Worm (Caenorhabditis elegans) whole organism, L4/young adult: ENCODE measurements around the gene acp-5.

Experiments used
- W03F9.2 ChIP-seq: fragments of 150-350 bp; optimal IDR thresholded peaks from 2 replicates; lab custom pipeline; 2014; ENCODE audit warnings: missing biosample characterization, missing genetic modification characterization
- dao-5 ChIP-seq: sonication (generic microtip); optimal IDR thresholded peaks from 2 replicates; lab custom pipeline; 2016; ENCODE audit warnings: missing genotype, missing genetic modification characterization, moderate library complexity, missing compliant biosample characterization
- him-1 ChIP-seq: sonication (generic microtip); optimal IDR thresholded peaks from 2 replicates; lab custom pipeline; 2016; ENCODE audit warnings: missing genotype, missing genetic modification reagents, missing genetic modification characterization, missing compliant biosample characterization

The acp-5 gene

ce11 chrX:5810677-5811076, 18.6 kb upstream of the acp-5 start:
- TF ChIP-seq him-1 (tag; lab: Kevin White, UChicago): no peak
- no peak for TF ChIP-seq dao-5 (tag; lab: Kevin White, UChicago)
- no peak for TF ChIP-seq W03F9.2 (tag; lab: Kevin White, UChicago)

DNA sequence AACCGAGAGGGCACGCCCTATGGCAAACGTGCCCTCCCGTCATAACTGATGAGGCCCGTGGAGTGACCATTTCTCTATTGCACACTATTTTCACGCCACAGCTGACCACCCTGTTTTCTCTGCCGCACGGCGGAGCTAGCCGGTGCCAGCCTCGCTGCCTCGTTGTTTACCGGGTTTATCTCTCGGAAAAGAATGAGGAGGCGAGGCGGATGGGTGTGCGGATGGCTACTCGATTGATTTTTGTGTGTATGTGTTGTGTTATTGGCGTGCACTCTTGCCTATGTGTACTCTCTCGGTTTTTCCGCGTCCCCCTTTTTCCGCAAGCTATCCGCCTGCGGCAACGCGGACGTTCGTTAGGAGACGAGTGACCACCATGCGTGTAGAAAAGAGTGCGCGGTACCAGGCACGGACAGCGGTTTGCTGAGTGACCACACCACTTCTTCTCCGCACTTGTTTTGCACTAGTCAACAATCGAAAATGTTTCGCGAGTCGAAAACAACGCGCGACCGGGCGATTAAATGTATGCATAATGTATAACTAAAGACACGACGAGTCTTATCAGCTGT, 17.2 kb upstream of the acp-5 start:
- TF ChIP-seq W03F9.2 (tag; lab: Kevin White, UChicago) (no peak), dao-5 (tag; lab: Kevin White, UChicago) (no peak), him-1 (tag; lab: Kevin White, UChicago) (no peak)

DNA sequence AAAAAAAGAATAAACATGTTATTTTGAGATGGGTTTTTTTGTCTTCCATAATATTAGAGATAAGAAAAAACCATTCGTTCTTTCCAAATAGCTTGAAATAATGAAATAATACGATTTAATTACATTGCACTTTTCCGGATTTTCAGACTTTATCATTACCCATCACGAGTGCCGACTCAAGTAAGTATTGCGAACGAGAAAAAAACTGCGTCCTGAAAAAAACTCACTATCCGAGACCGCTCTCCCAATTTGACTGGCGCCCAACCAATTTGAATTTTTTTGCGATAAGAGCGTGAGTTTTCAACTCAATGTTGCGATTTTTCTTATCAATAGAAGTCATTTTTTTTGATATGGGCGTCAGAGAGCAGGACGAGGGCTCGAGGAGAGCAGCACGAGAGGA, 16.2 kb upstream of the acp-5 start:
- TF ChIP-seq dao-5 (tag; lab: Kevin White, UChicago) (no peak), him-1 (tag; lab: Kevin White, UChicago) (no peak), W03F9.2 (tag; lab: Kevin White, UChicago) (no peak)

DNA sequence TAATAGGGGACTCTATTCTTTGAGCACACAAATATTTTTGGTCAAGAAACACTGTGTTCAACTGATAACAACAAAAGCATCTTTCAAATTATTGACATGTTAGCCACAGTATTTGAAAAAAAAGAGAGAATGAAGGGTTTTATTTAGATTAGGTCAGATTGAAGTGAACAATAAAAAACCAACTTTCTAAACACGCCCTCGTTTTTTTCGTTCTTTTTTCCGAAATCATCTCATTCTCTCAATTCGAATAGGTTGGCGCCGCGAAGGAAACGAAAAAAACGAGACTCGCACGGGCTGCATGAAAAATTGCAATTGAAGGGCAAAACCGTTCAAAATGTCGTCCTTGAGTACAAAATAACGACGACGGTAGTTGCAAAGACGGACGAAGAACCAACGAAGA, 14.9 kb upstream of the acp-5 start:
- TF ChIP-seq W03F9.2 (tag; lab: Kevin White, UChicago) (no peak), dao-5 (tag; lab: Kevin White, UChicago) (no peak), him-1 (tag; lab: Kevin White, UChicago) (no peak)

DNA sequence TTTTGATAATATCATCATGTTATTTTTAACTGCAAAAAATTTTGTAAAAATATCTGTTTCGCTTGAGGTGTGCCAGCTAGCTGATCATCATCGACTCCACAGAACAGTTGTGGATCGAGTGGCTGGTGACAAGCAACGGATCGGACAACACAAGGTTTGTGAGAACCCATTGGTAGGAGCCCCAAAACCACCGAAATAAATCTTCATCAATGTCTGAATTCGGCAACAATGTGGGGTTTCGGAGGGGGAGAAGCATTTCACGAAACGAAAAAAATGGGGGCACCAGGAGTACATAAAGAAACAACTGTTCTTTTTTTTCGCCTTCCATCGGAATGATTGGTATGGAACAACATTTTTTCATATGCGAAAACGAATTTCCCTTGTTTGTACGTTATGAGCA, 13.9 kb upstream of the acp-5 start:
- TF ChIP-seq W03F9.2 (tag; lab: Kevin White, UChicago) (no peak), dao-5 (tag; lab: Kevin White, UChicago) (no peak), him-1 (tag; lab: Kevin White, UChicago) (no peak)

- TF ChIP-seq W03F9.2 (tag; lab: Kevin White, UChicago): no peak
- peak; percentile 27 for TF ChIP-seq him-1 (tag; lab: Kevin White, UChicago)
Measured at ce11 chrX:5816346-5816745, 12.9 kb upstream of the acp-5 start.

DNA sequence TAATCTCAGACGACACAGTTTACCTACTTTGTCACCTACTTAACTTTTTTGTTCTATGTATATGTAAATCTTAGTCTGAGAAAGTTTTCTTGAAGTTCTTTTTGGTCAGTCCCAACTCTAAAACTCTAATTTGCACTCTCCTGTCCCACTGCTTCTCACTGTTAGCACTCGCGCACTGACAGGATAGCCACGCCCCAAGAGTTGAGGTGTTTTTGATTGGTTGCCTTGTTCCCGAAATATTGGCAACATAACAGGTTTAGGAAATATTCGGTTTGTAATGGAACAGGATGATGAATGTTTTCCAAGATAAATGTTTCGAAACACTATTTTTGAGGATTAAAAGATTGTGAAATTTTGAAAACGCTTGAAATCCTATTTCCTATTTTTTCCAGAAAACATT, 12.2 kb upstream of the acp-5 start:
- TF ChIP-seq W03F9.2 (tag; lab: Kevin White, UChicago) (no peak), him-1 (tag; lab: Kevin White, UChicago) (no peak), dao-5 (tag; lab: Kevin White, UChicago) (no peak)

DNA sequence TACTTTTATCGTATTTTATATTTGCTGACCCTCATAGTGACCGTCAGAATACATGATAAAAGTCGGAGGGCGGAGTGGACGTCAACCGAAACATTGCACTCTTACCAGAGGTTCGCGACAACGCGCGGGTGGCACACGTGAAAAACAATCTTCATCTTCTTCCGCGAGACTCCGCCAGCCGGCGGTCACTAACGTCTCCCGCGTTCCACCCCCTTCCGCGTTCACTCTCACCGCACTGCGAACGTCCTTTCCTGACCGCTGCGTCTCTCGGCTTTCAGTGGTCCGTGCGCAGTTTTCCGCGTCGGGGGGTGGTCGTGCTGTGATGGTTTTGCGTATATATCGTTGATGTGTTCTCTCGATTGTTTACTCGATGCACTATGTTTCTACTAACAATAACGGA, 11.1 kb upstream of the acp-5 start:
- TF ChIP-seq dao-5 (tag; lab: Kevin White, UChicago) (no peak), W03F9.2 (tag; lab: Kevin White, UChicago) (no peak), him-1 (tag; lab: Kevin White, UChicago) (no peak)

- no peak for TF ChIP-seq dao-5 (tag; lab: Kevin White, UChicago)
- TF ChIP-seq him-1 (tag; lab: Kevin White, UChicago): peak; percentile 66
Measured at ce11 chrX:5819702-5820470, 9.3 kb upstream of the acp-5 start.

- TF ChIP-seq him-1 (tag; lab: Kevin White, UChicago): no peak
- no peak for TF ChIP-seq W03F9.2 (tag; lab: Kevin White, UChicago)
- no peak for TF ChIP-seq dao-5 (tag; lab: Kevin White, UChicago)
Measured at ce11 chrX:5820880-5821279, 8.4 kb upstream of the acp-5 start.

ce11 chrX:5821842-5822241, 7.4 kb upstream of the acp-5 start, which contains the start of gene hbl-1:
TSS of gene hbl-1 (plus strand) at chrX:5822142.
- no peak for TF ChIP-seq W03F9.2 (tag; lab: Kevin White, UChicago)
- TF ChIP-seq dao-5 (tag; lab: Kevin White, UChicago): no peak
- TF ChIP-seq him-1 (tag; lab: Kevin White, UChicago): no peak

DNA sequence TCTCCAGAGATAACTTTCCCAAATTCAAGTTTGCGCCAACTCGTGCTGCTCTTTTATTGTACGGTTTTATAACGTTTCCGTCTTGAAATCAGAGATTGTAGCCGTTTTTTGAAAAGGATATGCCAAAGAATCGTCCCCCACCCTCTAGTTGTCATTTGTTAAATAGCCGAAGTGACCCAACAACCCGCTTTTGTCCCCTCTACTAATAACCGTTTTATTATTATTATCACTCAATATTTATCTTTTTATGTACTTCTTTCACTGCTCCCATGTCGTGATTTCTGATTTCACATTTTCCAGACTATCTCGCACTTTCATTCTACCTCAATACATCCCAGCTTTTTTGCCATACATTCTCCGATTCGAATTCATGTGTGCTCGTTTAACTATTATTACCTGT, 2.3 kb upstream of the acp-5 start:
- TF ChIP-seq dao-5 (tag; lab: Kevin White, UChicago) (no peak), him-1 (tag; lab: Kevin White, UChicago) (no peak), W03F9.2 (tag; lab: Kevin White, UChicago) (no peak)

ce11 chrX:5828085-5828484, 1.1 kb upstream of the acp-5 start:
- TF ChIP-seq W03F9.2 (tag; lab: Kevin White, UChicago) (no peak), him-1 (tag; lab: Kevin White, UChicago) (no peak), dao-5 (tag; lab: Kevin White, UChicago) (no peak)

DNA sequence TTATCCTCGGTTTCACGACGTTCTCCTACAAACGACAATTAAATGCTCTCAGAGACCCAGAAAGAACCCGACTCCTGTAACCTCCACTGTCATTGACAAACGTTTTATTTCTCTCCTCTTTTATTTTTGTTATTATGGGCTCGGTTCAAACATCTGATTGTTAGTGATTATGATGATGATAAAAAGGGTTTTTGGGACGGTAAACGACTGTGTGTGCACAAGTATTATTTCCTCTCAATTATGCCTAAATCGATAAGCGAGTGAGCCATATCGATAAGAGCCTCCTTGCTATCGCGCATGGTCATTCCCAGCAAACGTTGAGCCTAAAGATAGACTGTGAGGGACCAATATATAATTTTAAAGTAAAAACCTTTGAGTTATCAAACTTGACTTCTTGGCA, 2.6 kb downstream of the acp-5 start:
- no peak for TF ChIP-seq dao-5 (tag; lab: Kevin White, UChicago)
- no peak for TF ChIP-seq him-1 (tag; lab: Kevin White, UChicago)
